Worm (Caenorhabditis elegans): ENCODE measurements around the gene glr-1.

glr-1 gene

DNA sequence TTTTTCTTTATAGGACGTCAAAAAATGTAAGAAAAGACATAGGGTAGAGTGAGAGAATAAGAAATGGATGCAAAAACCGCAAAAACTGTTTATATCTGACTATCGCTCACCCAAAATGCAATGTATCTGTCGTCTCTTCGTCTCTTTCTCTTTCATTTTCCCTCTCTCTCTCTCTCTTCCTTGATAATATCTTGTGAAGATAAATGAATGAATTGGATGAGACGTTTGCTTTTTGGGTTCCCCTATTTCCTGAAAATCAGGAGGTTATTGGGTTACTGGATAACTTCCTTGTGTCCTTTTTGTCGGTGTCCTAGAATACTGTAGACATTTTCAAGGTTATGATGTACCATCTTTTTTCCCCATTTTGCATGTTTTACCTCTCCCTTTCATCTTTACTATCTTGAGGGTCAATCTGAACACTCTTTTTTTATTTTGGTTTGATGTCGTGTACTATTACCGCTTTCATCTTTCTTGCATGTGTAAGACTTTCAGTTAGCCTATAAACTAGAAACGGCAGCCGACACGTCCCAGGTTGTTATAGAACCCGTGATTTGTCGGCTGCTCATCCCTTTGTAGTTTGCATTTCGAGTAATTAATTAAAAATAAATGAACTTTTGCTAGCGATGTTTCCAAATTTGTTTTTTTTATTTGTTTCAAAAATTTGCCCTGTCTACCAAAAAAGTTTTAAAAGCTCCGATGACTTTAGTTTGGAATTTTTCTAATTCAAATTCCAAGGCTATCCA lies 12.9 kb downstream of the glr-1 start:
- TF ChIP-seq ces-1 (GFP tag; optimal IDR thresholded peaks at IDR 0.05) (peak; percentile 2), elt-1 (tag; optimal IDR thresholded peaks at IDR 0.05; ENCODE audit: borderline replicate concordance, insufficient read depth) (peak; percentile 65), nhr-76 (tag; optimal IDR thresholded peaks at IDR 0.05) (no peak)

DNA sequence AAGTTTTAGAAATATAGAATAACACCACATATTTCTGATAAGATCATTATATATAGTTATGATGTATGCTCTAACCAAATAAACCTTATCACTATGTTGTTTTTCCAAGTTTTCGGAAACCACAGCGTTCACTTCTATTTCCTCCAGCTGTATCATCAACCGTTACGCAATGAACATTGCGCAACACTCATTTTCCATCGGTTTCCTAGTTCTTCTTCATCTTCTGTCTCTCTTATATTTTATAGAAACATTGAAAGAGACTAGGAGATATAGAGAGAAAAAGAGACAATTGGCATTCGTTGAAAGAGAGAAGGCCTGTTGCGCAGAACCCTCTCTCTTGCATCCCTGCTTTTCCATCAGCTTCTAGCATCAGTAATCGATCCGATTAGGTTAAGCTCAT lies 14.1 kb downstream of the glr-1 start:
- TF ChIP-seq zip-8 (tag; optimal IDR thresholded peaks at IDR 0.05): peak; percentile 97
- TF ChIP-seq mab-5 (tag; optimal IDR thresholded peaks at IDR 0.05): no peak

DNA sequence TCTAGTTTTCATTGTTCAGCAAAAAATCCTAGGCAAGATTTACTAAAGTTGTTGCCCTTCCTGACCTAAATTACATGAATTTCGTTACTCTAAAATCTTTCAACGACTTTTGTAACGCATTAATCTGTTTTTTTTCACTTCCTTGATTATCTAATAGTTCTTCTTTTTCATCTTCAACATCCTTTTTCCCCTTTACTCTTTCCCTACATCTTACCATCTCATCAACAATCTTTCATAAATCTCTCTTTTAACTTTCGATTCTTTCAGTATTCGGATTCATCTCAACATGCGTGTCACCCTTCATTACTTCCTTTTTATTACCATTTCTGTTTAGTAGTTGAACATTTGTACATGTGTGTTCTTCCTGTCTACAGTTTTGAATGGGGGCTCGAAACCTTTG lies 14.6 kb downstream of the glr-1 start:
- TF ChIP-seq snpc-4 (tag; optimal IDR thresholded peaks at IDR 0.05) (no peak), bed-3 (GFP tag; optimal IDR thresholded peaks at IDR 0.05) (no peak), ceh-83 (GFP tag; optimal IDR thresholded peaks at IDR 0.05) (no peak), nhr-2 (tag; optimal IDR thresholded peaks at IDR 0.05) (no peak)

DNA sequence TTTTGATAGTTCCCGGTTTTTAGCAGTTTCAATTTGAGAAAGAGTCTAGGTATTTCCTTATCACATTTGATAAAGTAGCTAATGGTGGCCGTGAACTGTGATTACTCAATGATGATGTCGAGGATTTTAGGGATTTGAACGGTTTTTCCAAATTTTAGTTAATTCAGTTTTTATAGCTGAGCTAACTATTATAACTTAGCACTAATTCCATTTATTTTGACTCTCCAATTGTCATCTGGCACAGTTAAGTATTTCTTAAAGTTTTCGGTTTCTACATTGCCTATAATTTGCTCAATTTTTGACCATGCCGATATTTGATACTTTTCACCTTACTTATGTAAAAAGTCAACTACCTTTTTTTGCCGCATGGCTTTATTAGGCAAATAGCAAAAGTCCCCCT lies 15.1 kb downstream of the glr-1 start:
- TF ChIP-seq nhr-2 (tag; optimal IDR thresholded peaks at IDR 0.05): no peak
- TF ChIP-seq blmp-1 (tag; optimal IDR thresholded peaks at IDR 0.05): no peak
- TF ChIP-seq lin-13 (tag; optimal IDR thresholded peaks at IDR 0.05): no peak
- no peak for TF ChIP-seq elt-3 (tag; optimal IDR thresholded peaks at IDR 0.05)
- TF ChIP-seq mep-1 (tag; optimal IDR thresholded peaks at IDR 0.05): no peak
- TF ChIP-seq mls-2 (tag; optimal IDR thresholded peaks at IDR 0.05): no peak
- TF ChIP-seq lin-32 (GFP tag; optimal IDR thresholded peaks at IDR 0.05): no peak
- TF ChIP-seq unc-62 (GFP tag; optimal IDR thresholded peaks at IDR 0.05): no peak
- no peak for TF ChIP-seq snpc-4 (tag; optimal IDR thresholded peaks at IDR 0.05)

ce11 chrIII:8571845-8572244 lies 16.6 kb downstream of the glr-1 start:
- TF ChIP-seq pha-4 (tag; optimal IDR thresholded peaks at IDR 0.05) (no peak), blmp-1 (tag; optimal IDR thresholded peaks at IDR 0.05) (peak; percentile 65), ces-1 (GFP tag; optimal IDR thresholded peaks at IDR 0.05) (peak; percentile 53)

DNA sequence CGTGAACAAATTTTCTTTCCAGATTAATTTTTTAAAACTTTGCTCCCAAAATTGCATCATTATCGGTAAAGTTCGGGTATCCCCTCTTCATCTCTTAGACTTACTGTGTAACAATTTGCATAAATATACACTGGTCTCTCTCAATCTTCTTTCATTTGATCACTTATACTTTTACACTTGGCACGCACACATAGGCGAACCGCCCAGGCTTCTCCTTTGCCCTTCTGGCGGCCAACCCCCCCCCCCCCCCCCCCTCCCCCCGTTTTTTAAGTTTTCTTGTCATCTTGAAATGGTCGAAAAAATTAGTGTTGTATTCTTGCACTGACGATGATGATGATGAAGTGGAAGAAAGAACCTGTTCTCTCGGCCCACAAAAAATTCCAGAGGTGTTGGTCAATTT lies 18.2 kb downstream of the glr-1 start:
- TF ChIP-seq lin-13 (tag; optimal IDR thresholded peaks at IDR 0.05): no peak
- TF ChIP-seq unc-62 (GFP tag; optimal IDR thresholded peaks at IDR 0.05): no peak
- TF ChIP-seq M03D4.4 (tag; optimal IDR thresholded peaks at IDR 0.05): no peak
- no peak for TF ChIP-seq ceh-39 (tag; optimal IDR thresholded peaks at IDR 0.05)
- no peak for TF ChIP-seq nhr-12 (tag; optimal IDR thresholded peaks at IDR 0.05)
- TF ChIP-seq sem-2 (GFP tag; optimal IDR thresholded peaks at IDR 0.05): no peak

DNA sequence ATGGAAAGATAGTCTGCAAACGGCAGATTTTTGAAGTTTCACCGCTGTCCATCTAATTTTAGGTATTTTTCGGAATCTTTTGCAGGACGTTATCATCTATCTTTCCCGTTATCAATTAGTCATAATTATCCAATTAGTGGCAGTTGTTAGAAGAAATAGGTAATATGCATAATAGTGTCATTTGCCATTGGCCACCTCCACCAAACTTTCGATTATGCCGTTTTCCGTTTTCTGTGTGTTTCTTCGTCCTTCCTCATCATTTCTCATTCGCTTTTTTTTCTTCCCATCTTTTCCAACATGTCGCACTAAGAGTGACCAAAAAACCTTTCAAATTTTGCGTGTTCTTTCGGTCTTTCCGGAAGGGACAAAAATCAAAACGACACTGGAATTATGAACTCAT lies 24.1 kb downstream of the glr-1 start:
- TF ChIP-seq lin-32 (GFP tag; optimal IDR thresholded peaks at IDR 0.05) (no peak), mab-5 (tag; optimal IDR thresholded peaks at IDR 0.05) (no peak), zip-8 (tag; optimal IDR thresholded peaks at IDR 0.05) (no peak), nhr-12 (tag; optimal IDR thresholded peaks at IDR 0.05) (no peak), pha-4 (tag; optimal IDR thresholded peaks at IDR 0.05) (no peak), M03D4.4 (tag; optimal IDR thresholded peaks at IDR 0.05) (no peak), mep-1 (tag; optimal IDR thresholded peaks at IDR 0.05) (no peak), ceh-39 (tag; optimal IDR thresholded peaks at IDR 0.05) (no peak), hlh-1 (tag; optimal IDR thresholded peaks at IDR 0.05) (no peak), mls-2 (tag; optimal IDR thresholded peaks at IDR 0.05) (no peak), ceh-43 (GFP tag; optimal IDR thresholded peaks at IDR 0.05) (no peak)

DNA sequence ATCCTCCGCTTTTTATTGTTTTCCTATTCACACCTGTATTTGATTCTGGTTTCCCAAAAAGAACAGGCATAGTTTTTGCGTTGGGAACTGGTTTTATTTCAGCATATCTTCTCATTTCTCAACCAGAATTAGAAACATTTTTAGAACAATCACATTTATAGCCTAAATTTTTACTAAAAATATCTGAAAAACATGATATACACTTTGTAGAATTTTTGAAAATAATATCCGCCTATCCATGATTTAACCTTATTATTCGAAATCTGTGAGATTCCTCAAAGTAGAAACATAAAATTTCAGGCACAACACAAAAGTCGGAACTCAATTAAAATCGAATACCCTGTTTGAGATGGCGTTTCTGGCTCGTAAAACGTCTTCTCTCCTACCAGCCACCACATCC lies 27.6 kb downstream of the glr-1 start, which contains the start of gene acdh-6:
Gene acdh-6, plus strand, starts transcription at position 301 of the 400 bp plus-strand sequence.
- TF ChIP-seq blmp-1 (tag; optimal IDR thresholded peaks at IDR 0.05) (no peak), mls-2 (tag; optimal IDR thresholded peaks at IDR 0.05) (no peak), nhr-28 (tag; optimal IDR thresholded peaks at IDR 0.05) (no peak), M03D4.4 (tag; optimal IDR thresholded peaks at IDR 0.05) (no peak), mab-5 (tag; optimal IDR thresholded peaks at IDR 0.05) (no peak)

All from whole organism, mixed stage, embryonic.